Worm (Caenorhabditis elegans): Measurements from ENCODE around the gene Y70G10A.4.

DNA sequence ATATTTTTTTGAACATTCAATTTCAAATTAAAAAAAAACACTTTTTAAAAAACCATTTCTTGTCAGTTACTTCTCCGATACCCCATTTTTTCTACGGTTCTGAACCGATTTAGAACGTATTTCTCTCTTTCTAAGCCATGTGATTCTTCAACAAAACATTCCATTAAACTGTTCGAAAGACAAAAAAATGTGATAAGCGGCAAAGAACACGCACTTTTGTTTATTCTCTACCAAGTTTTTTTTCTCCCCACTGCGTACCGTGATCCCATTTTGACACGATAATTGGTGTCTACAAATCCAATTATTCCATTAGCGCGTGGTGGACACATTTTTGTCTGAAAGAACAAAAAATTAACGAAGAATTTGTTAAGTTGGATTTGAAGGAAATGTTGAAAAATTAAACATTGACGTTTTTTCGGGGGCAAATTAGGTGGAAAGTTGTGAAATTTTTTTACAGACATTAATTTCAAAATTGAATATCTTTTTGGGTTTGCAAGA is 19.4 kb downstream of the Y70G10A.4 start:
- TF ChIP-seq pha-4 (tag; optimal IDR thresholded peaks at IDR 0.05) (no peak), flh-1 (GFP tag; optimal IDR thresholded peaks at IDR 0.05) (no peak), ztf-11 (tag; optimal IDR thresholded peaks at IDR 0.05) (no peak), snpc-4 (tag; optimal IDR thresholded peaks at IDR 0.05) (no peak), elt-3 (tag; optimal IDR thresholded peaks at IDR 0.05) (no peak)

All from whole organism, mixed stage, embryonic.